Worm (Caenorhabditis elegans) whole organism, L3 larva: Measurements from ENCODE around the gene col-89.

Source experiments
- R02D3.7 ChIP-seq: fragments of 150-350 bp; optimal IDR thresholded peaks from 2 replicates; lab custom pipeline; 2014; ENCODE audit warnings: missing biosample characterization, missing genetic modification characterization
- ZK546.5 ChIP-seq: sonication (generic microtip); optimal IDR thresholded peaks from 2 replicates; lab custom pipeline; 2017; ENCODE audit warnings: missing biosample characterization, missing genetic modification characterization
- ama-1 ChIP-seq: fragments of 150-350 bp; optimal IDR thresholded peaks from 2 replicates; lab custom pipeline; 2018
- ceh-16 ChIP-seq: sonication (generic microtip); optimal IDR thresholded peaks from 2 replicates; lab custom pipeline; 2017; ENCODE audit warnings: missing biosample characterization, missing genetic modification characterization
- ceh-28 ChIP-seq: fragments of 150-350 bp; optimal IDR thresholded peaks from 2 replicates; lab custom pipeline; 2014; ENCODE audit warnings: missing biosample characterization, missing genetic modification reagents, missing genetic modification characterization
- ceh-82 ChIP-seq: fragments of 150-350 bp; optimal IDR thresholded peaks from 2 replicates; lab custom pipeline; 2014; ENCODE audit warnings: missing biosample characterization, missing genetic modification characterization
- ceh-9 ChIP-seq: sonication (generic microtip); optimal IDR thresholded peaks from 2 replicates; lab custom pipeline; 2018; ENCODE audit warnings: missing biosample characterization, missing genetic modification characterization
- daf-12 ChIP-seq: fragments of 150-350 bp; optimal IDR thresholded peaks from 2 replicates; lab custom pipeline; 2014; ENCODE audit warnings: missing biosample characterization, missing genetic modification reagents, missing genetic modification characterization
- eor-1 ChIP-seq, 2 experiments: fragments of 150-350 bp; optimal IDR thresholded peaks; 2 replicates each; lab custom pipeline; 2014 to 2018; ENCODE audit warnings: missing biosample characterization in 2 of 2, missing genetic modification characterization in 2 of 2
- fkh-10 ChIP-seq: sonication (generic microtip); optimal IDR thresholded peaks from 2 replicates; lab custom pipeline; 2017; ENCODE audit warnings: missing biosample characterization, missing genetic modification reagents, missing genetic modification characterization
- fkh-2 ChIP-seq: fragments of 150-350 bp; optimal IDR thresholded peaks from 2 replicates; lab custom pipeline; 2014; ENCODE audit warnings: missing biosample characterization, missing genetic modification reagents, missing genetic modification characterization
- fos-1 ChIP-seq: fragments of 150-350 bp; optimal IDR thresholded peaks from 2 replicates; lab custom pipeline; 2014; ENCODE audit warnings: missing biosample characterization, missing genetic modification characterization
- hmg-11 ChIP-seq: sonication (generic microtip); optimal IDR thresholded peaks from 2 replicates; lab custom pipeline; 2016; ENCODE audit warnings: missing genetic modification characterization, missing compliant biosample characterization
- jun-1 ChIP-seq: fragments of 150-350 bp; optimal IDR thresholded peaks from 2 replicates; lab custom pipeline; 2014; ENCODE audit warnings: missing biosample characterization, missing genetic modification reagents, missing genetic modification characterization
- lin-15B ChIP-seq: fragments of 150-350 bp; optimal IDR thresholded peaks from 2 replicates; lab custom pipeline; 2014; ENCODE audit warnings: missing biosample characterization, missing genetic modification characterization
- lin-39 ChIP-seq: fragments of 150-350 bp; optimal IDR thresholded peaks from 2 replicates; lab custom pipeline; 2018; ENCODE audit warnings: missing biosample characterization, missing genetic modification reagents, missing genetic modification characterization
- lsy-12 ChIP-seq: sonication (generic microtip); optimal IDR thresholded peaks from 2 replicates; lab custom pipeline; 2016; ENCODE audit warnings: mild to moderate bottlenecking, missing genetic modification characterization, missing compliant biosample characterization
- mdl-1 ChIP-seq: fragments of 150-350 bp; optimal IDR thresholded peaks from 2 replicates; lab custom pipeline; 2014; ENCODE audit warnings: missing biosample characterization, missing genetic modification characterization
- mml-1 ChIP-seq: fragments of 150-350 bp; sonication (generic microtip); optimal IDR thresholded peaks from 3 replicates; lab custom pipeline; 2014; ENCODE audit warnings: missing biosample characterization, missing genetic modification characterization
- nhr-11 ChIP-seq: fragments of 150-350 bp; optimal IDR thresholded peaks from 2 replicates; lab custom pipeline; 2014; ENCODE audit warnings: missing biosample characterization, missing genetic modification characterization
- nhr-12 ChIP-seq: fragments of 150-350 bp; optimal IDR thresholded peaks from 2 replicates; lab custom pipeline; 2014; ENCODE audit warnings: missing biosample characterization, missing genetic modification characterization
- nhr-23 ChIP-seq: fragments of 150-350 bp; optimal IDR thresholded peaks from 2 replicates; lab custom pipeline; 2014; ENCODE audit warnings: missing biosample characterization, missing genetic modification reagents, missing genetic modification characterization
- nhr-25 ChIP-seq: sonication (generic microtip); optimal IDR thresholded peaks from 2 replicates; lab custom pipeline; 2017; ENCODE audit warnings: missing biosample characterization, missing genetic modification characterization
- nhr-28 ChIP-seq: fragments of 150-350 bp; optimal IDR thresholded peaks from 2 replicates; lab custom pipeline; 2014; ENCODE audit warnings: missing biosample characterization, missing genetic modification characterization
- nhr-43 ChIP-seq: sonication (generic microtip); optimal IDR thresholded peaks from 2 replicates; lab custom pipeline; 2016; ENCODE audit warnings: mild to moderate bottlenecking, missing genetic modification characterization, missing compliant biosample characterization; ENCODE audit not compliant: poor library complexity, severe bottlenecking
- nhr-67 ChIP-seq: fragments of 150-350 bp; optimal IDR thresholded peaks from 2 replicates; lab custom pipeline; 2014; ENCODE audit warnings: missing biosample characterization, missing genetic modification characterization
- nhr-76 ChIP-seq: fragments of 150-350 bp; sonication (generic microtip); optimal IDR thresholded peaks from 5 replicates; lab custom pipeline; 2014; ENCODE audit warnings: missing biosample characterization, missing genetic modification characterization
- sea-2 ChIP-seq: fragments of 150-350 bp; sonication (generic microtip); optimal IDR thresholded peaks from 4 replicates; lab custom pipeline; 2014; ENCODE audit warnings: missing biosample characterization, missing genetic modification reagents, missing genetic modification characterization
- tbx-2 ChIP-seq: sonication (generic microtip); optimal IDR thresholded peaks from 2 replicates; lab custom pipeline; 2016; ENCODE audit warnings: mild to moderate bottlenecking, missing genetic modification characterization, missing compliant biosample characterization
- unc-39 ChIP-seq: sonication (generic microtip); optimal IDR thresholded peaks from 4 replicates; lab custom pipeline; 2017; ENCODE audit warnings: missing biosample characterization, missing genetic modification characterization
- ztf-11 ChIP-seq: fragments of 150-350 bp; optimal IDR thresholded peaks from 2 replicates; lab custom pipeline; 2014; ENCODE audit warnings: missing biosample characterization, missing genetic modification characterization
- ztf-4 ChIP-seq: fragments of 150-350 bp; optimal IDR thresholded peaks from 2 replicates; lab custom pipeline; 2014; ENCODE audit warnings: missing biosample characterization, missing genetic modification characterization

Gene col-89

DNA sequence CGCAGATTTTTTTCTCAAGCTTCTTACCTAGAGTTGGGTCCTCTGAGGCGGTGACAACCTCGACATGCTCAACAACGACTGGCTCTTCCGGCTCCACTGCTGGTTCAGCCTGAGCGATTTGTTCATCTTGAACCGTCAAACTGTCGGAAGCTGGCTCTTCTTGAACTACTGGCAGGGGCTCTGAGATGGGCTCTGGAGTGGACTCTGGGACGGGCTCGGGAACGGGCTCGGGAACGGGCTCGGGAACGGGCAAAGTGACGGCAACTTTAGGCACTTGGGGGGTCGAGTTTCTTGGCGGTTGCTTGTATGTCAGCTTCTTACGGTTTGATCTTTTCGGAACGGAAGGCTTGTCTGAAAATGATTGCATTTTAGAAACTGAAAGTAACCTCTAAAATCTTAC is 14.9 kb downstream of the col-89 start:
- no peak for TF ChIP-seq nhr-76 (tag; lab: Kevin White, UChicago)
- TF ChIP-seq fos-1 (tag; lab: Kevin White, UChicago): no peak
- TF ChIP-seq eor-1 (tag; optimal IDR thresholded peaks at IDR 0.05; lab: Kevin White, UChicago): no peak
- TF ChIP-seq nhr-28: no peak
- TF ChIP-seq ZK546.5 (tag; lab: Kevin White, UChicago): no peak
- TF ChIP-seq nhr-12: no peak
- TF ChIP-seq lsy-12 (tag; lab: Kevin White, UChicago): no peak
- TF ChIP-seq lin-15B (tag; lab: Kevin White, UChicago): no peak
- no peak for TF ChIP-seq tbx-2
- TF ChIP-seq nhr-67: no peak
- TF ChIP-seq nhr-25 (tag; lab: Kevin White, UChicago): no peak

DNA sequence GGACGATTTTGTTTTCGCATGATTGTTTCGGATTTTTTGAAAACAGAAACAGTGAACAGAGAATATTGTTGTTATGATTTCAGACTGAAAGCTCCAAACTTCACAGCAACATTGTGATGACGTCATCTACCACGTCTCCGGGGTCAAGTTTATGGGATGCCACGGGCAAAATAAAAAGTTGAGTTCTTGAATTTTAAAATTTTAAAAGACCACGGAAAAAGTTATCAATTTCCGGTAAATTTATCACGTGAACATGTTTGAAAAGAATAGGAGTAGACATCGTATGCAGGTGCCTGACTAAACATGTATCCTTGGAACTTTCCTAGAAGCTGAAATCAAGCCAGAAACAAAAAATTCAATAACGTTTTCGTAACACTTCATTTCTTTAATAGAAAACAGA is 15.6 kb downstream of the col-89 start, which contains the start of gene B0393.4:
TSS of gene B0393.4 (minus strand) at position 101 of the 400 bp plus-strand sequence.
- TF ChIP-seq nhr-28 (no peak), nhr-67 (no peak), eor-1 (tag; optimal IDR thresholded peaks at IDR 0.05; lab: Kevin White, UChicago) (no peak), fkh-2 (tag; lab: Kevin White, UChicago) (no peak), sea-2 (no peak), ztf-11 (tag; lab: Kevin White, UChicago) (no peak), lin-39 (tag; lab: Kevin White, UChicago) (no peak), lin-15B (tag; lab: Kevin White, UChicago) (no peak), mdl-1 (tag; lab: Kevin White, UChicago) (no peak), mml-1 (tag; lab: Kevin White, UChicago) (no peak), fkh-10 (GFP tag; lab: Kevin White, UChicago) (no peak), nhr-11 (tag; lab: Kevin White, UChicago) (no peak), ceh-9 (tag; lab: Kevin White, UChicago) (no peak), jun-1 (tag; lab: Kevin White, UChicago) (no peak), nhr-23 (tag; lab: Kevin White, UChicago) (no peak), ztf-4 (tag; lab: Kevin White, UChicago) (no peak), ceh-28 (tag; lab: Kevin White, UChicago) (no peak), nhr-12 (no peak)

DNA sequence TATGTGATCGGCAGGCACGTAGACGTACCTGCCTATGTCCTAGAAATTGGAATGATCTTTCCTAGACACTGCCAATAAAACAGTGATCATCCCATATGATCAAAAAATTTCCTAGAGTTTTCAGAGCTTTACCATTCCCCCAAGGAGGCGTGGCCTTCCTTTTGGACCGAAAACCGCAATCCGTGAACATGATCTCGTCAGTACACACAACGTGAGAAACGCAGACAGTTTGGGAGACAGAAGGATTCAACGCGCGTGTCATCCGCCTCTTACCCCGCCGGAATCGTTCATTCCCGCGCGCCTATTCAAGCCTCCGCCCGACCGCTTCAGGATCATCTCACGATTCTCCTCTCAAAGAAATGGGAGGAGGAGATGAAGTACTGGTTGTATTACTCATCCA is 17.5 kb downstream of the col-89 start, which contains the start of gene B0393.5:
TSS of gene B0393.5 (plus strand) at position 301 of the 400 bp plus-strand sequence.
- TF ChIP-seq fkh-10 (GFP tag; lab: Kevin White, UChicago) (no peak), nhr-28 (no peak), nhr-12 (no peak), unc-39 (tag; lab: Kevin White, UChicago) (no peak), daf-12 (tag; lab: Kevin White, UChicago) (no peak), ceh-16 (tag; lab: Kevin White, UChicago) (no peak), R02D3.7 (tag; lab: Kevin White, UChicago) (no peak), nhr-25 (tag; lab: Kevin White, UChicago) (no peak), ZK546.5 (tag; lab: Kevin White, UChicago) (no peak), mdl-1 (tag; lab: Kevin White, UChicago) (no peak), lsy-12 (tag; lab: Kevin White, UChicago) (no peak), eor-1 (tag; optimal IDR thresholded peaks at IDR 0.05; lab: Kevin White, UChicago) (no peak), nhr-76 (tag; lab: Kevin White, UChicago) (no peak), tbx-2 (no peak), fkh-2 (tag; lab: Kevin White, UChicago) (no peak), ceh-9 (tag; lab: Kevin White, UChicago) (no peak)

DNA sequence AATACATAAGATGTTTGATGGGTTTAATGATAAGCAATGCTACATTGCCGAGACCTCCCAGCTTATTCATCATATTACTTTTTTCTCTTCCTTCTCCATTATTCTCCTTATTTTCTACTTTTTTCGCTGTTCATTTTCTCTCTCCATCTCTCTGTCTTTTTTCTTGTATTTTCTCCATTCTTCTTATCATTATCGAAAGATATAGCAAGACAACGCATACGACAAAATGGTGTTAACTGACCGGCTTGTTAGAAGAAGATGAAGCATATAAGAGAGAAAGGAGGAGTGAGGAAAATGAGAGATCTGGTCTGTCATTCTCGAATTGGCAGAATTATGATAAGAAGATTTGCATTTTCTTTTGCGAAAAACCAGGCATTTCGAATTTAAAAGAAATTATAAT is 18.9 kb downstream of the col-89 start:
- TF ChIP-seq hmg-11 (tag; lab: Kevin White, UChicago) (no peak), ama-1 (lab: Kevin White, UChicago) (no peak), nhr-23 (tag; lab: Kevin White, UChicago) (no peak), ceh-9 (tag; lab: Kevin White, UChicago) (no peak), nhr-67 (no peak), ceh-82 (tag; lab: Kevin White, UChicago) (no peak), eor-1 (tag; optimal IDR thresholded peaks at IDR 0.05; lab: Kevin White, UChicago) (no peak), nhr-43 (tag; lab: Kevin White, UChicago) (no peak), ZK546.5 (tag; lab: Kevin White, UChicago) (no peak), nhr-12 (no peak), mdl-1 (tag; lab: Kevin White, UChicago) (no peak), mml-1 (tag; lab: Kevin White, UChicago) (no peak)
